Worm (Caenorhabditis elegans) whole organism, L1 larva: ENCODE results near the gene srt-3.

Experiments used
- ama-1 ChIP-seq: fragments of 150-350 bp; optimal IDR thresholded peaks from 2 replicates; lab custom pipeline; 2014
- ces-1 ChIP-seq: fragments of 150-350 bp; optimal IDR thresholded peaks from 2 replicates; lab custom pipeline; 2014; ENCODE audit warnings: missing biosample characterization, missing genetic modification reagents, missing genetic modification characterization
- dsc-1 ChIP-seq: sonication (generic microtip); optimal IDR thresholded peaks from 2 replicates; lab custom pipeline; 2016; ENCODE audit warnings: mild to moderate bottlenecking, missing genetic modification characterization, missing compliant biosample characterization
- nhr-12 ChIP-seq: sonication (generic microtip); optimal IDR thresholded peaks from 2 replicates; lab custom pipeline; 2017; ENCODE audit warnings: missing biosample characterization, missing genetic modification characterization
- pqm-1 ChIP-seq: sonication (generic microtip); optimal IDR thresholded peaks from 3 replicates; lab custom pipeline; 2017; ENCODE audit warnings: missing biosample characterization, missing genetic modification characterization
- unc-62 ChIP-seq: fragments of 150-350 bp; optimal IDR thresholded peaks from 2 replicates; lab custom pipeline; 2014; ENCODE audit warnings: missing biosample characterization, missing genetic modification reagents, missing genetic modification characterization
- ztf-11 ChIP-seq, 2 experiments: sonication (generic microtip); optimal IDR thresholded peaks; 2 replicates each; lab custom pipeline; 2016 to 2017; ENCODE audit warnings: missing genetic modification characterization in 2 of 2, missing biosample characterization in 1 of 2, missing compliant biosample characterization in 1 of 2
- ztf-4 ChIP-seq: fragments of 150-350 bp; optimal IDR thresholded peaks from 2 replicates; lab custom pipeline; 2014; ENCODE audit warnings: missing biosample characterization, missing genetic modification characterization

DNA sequence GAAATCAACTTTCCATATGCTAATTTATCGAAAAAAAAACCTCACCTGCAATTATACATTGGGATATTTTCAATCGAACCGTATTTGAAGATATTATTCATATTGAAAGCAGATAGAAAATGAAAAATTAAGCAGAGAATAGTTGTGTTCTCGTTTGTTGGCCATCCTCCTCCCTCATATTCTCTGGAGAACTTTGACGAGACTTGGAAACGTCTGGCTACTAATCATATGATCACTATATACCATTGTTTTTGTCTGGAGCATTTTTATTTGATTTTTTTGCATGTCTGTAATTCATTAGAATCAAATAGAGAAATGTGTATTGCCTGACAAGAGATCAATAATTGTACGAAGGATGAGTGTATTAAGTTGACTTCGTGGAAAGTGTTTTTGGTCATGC is 4.5 kb upstream of the srt-3 start, which contains the start of gene srt-35:
- no peak for TF ChIP-seq ztf-11 (tag; optimal IDR thresholded peaks at IDR 0.05; lab: Kevin White, UChicago)
- TF ChIP-seq unc-62: no peak
- no peak for TF ChIP-seq dsc-1 (tag; lab: Kevin White, UChicago)
- TF ChIP-seq nhr-12: no peak
- no peak for TF ChIP-seq ces-1 (GFP tag; lab: Kevin White, UChicago)
- TF ChIP-seq ama-1 (lab: Kevin White, UChicago): no peak
- TF ChIP-seq pqm-1 (tag; lab: Kevin White, UChicago): no peak
- no peak for TF ChIP-seq ztf-4 (tag; lab: Kevin White, UChicago)
